Fruit fly (Drosophila melanogaster) whole organism, wandering third instar larva: ENCODE results near the gene Gr22d.

Source experiments
- Abd-B ChIP-seq: fragments of >200 bp; optimal IDR thresholded peaks from 2 replicates; lab custom pipeline; 2017; ENCODE audit warnings: missing biosample characterization, missing genetic modification characterization
- CG9705 ChIP-seq: fragments of 200-800 bp; sonication (Bioruptor generic); optimal IDR thresholded peaks from 2 replicates; lab custom pipeline; 2018; ENCODE audit warnings: missing biosample characterization, mild to moderate bottlenecking, missing genetic modification characterization
- CrebA ChIP-seq: fragments of 200-800 bp; sonication (Bioruptor generic); optimal IDR thresholded peaks from 2 replicates; lab custom pipeline; 2016; ENCODE audit warnings: missing biosample characterization, mild to moderate bottlenecking, missing genetic modification characterization, borderline replicate concordance
- Dfd ChIP-seq: fragments of >200 bp; optimal IDR thresholded peaks from 2 replicates; lab custom pipeline; 2017; ENCODE audit warnings: missing biosample characterization, missing genetic modification characterization
- Dif ChIP-seq: fragments of 200-275, 200-300 bp; sonication (Bioruptor generic); optimal IDR thresholded peaks from 2 replicates; lab custom pipeline; 2018; ENCODE audit warnings: missing biosample characterization, missing genetic modification characterization; ENCODE audit not compliant: partially characterized antibody
- HLH106 ChIP-seq: fragments of 200-800 bp; optimal IDR thresholded peaks from 3 replicates; lab custom pipeline; 2019; ENCODE audit warnings: missing biosample characterization, mild to moderate bottlenecking, missing genetic modification characterization, moderate library complexity
- Hnf4 ChIP-seq: fragments of 200-800 bp; sonication (Bioruptor generic); optimal IDR thresholded peaks from 2 replicates; lab custom pipeline; 2016; ENCODE audit warnings: missing biosample characterization, mild to moderate bottlenecking, missing genetic modification characterization
- Hr78 ChIP-seq: fragments of >200 bp; optimal IDR thresholded peaks from 2 replicates; lab custom pipeline; 2017; ENCODE audit warnings: missing biosample characterization, missing genetic modification characterization
- Hr83 ChIP-seq: fragments of 200-300 bp; sonication (Bioruptor generic); optimal IDR thresholded peaks from 2 replicates; lab custom pipeline; 2016; ENCODE audit warnings: missing biosample characterization, mild to moderate bottlenecking, missing genetic modification characterization, moderate library complexity; ENCODE audit not compliant: poor library complexity, severe bottlenecking
- Jra ChIP-seq: sonication (Bioruptor generic); optimal IDR thresholded peaks from 2 replicates; lab custom pipeline; 2016; ENCODE audit warnings: missing biosample characterization, missing genetic modification characterization
- Mio ChIP-seq: sonication (Bioruptor generic); optimal IDR thresholded peaks from 2 replicates; lab custom pipeline; 2016; ENCODE audit warnings: missing biosample characterization, missing genetic modification characterization
- Sp1 ChIP-seq: fragments of 200-800 bp; sonication (Bioruptor generic); optimal IDR thresholded peaks from 3 replicates; lab custom pipeline; 2019; ENCODE audit warnings: missing biosample characterization, mild to moderate bottlenecking, missing genetic modification characterization, moderate library complexity
- Vsx2 ChIP-seq: fragments of 200-300, 225-300 bp; sonication (Bioruptor generic); optimal IDR thresholded peaks from 2 replicates; lab custom pipeline; 2018; ENCODE audit warnings: missing biosample characterization, missing genetic modification characterization; ENCODE audit not compliant: partially characterized antibody
- brk ChIP-seq: fragments of 200-800 bp; sonication (Bioruptor generic); optimal IDR thresholded peaks from 2 replicates; lab custom pipeline; 2016; ENCODE audit warnings: missing biosample characterization, mild to moderate bottlenecking, missing genetic modification characterization
- dmrt93B ChIP-seq: fragments of 200-800 bp; sonication (Bioruptor generic); optimal IDR thresholded peaks from 2 replicates; lab custom pipeline; 2018; ENCODE audit warnings: missing biosample characterization, mild to moderate bottlenecking, missing genetic modification characterization
- fru ChIP-seq: fragments of 200-800 bp; sonication (Bioruptor generic); optimal IDR thresholded peaks from 3 replicates; lab custom pipeline; 2016; ENCODE audit warnings: missing biosample characterization, mild to moderate bottlenecking, missing genetic modification characterization
- pan ChIP-seq: fragments of >200 bp; optimal IDR thresholded peaks from 2 replicates; lab custom pipeline; 2017
- psq ChIP-seq: fragments of 200-800 bp; sonication (Bioruptor generic); optimal IDR thresholded peaks from 3 replicates; lab custom pipeline; 2017; ENCODE audit warnings: missing biosample characterization, mild to moderate bottlenecking, missing genetic modification characterization, moderate library complexity
- rgr ChIP-seq: fragments of 200-800 bp; sonication (Bioruptor generic); optimal IDR thresholded peaks from 3 replicates; lab custom pipeline; 2016; ENCODE audit warnings: missing biosample characterization, mild to moderate bottlenecking, missing genetic modification characterization
- tai ChIP-seq: sonication (Bioruptor generic); optimal IDR thresholded peaks from 2 replicates; lab custom pipeline; 2016; ENCODE audit warnings: missing biosample characterization, missing genetic modification characterization
- woc ChIP-seq: sonication (Bioruptor generic); optimal IDR thresholded peaks from 2 replicates; lab custom pipeline; 2016; ENCODE audit warnings: missing biosample characterization, mild to moderate bottlenecking, missing genetic modification characterization

Gene Gr22d

dm6 chr2L:1748410-1748809 is 41.8 kb downstream of the Gr22d start:
- peak; percentile 61 for TF ChIP-seq Vsx2 (GFP tag; lab: Kevin White, UChicago)
- TF ChIP-seq Jra (GFP tag; lab: Kevin White, UChicago): no peak

DNA sequence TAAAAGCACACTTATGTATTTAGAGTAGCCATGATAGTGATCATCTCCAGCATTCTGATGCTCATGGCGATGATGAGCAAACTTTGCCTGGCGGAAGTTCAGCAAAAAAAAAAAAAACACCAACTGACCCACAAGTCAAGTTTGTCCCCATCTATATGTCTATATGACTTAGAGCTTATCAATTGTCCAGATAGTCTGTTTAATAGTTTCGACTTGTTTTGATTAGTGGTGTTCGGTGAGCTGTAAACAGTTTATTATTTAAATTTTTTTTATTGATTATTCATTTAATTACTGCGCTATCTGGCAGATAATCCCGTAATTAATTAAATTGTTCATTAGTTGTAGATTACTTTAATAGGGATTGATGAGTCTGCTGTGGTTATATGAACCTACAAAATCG is 46.4 kb downstream of the Gr22d start:
- no peak for TF ChIP-seq woc (GFP tag; lab: Kevin White, UChicago)
- no peak for TF ChIP-seq tai (GFP tag; lab: Kevin White, UChicago)
- TF ChIP-seq CrebA (GFP tag; lab: Kevin White, UChicago): no peak
- TF ChIP-seq Mio (GFP tag; lab: Kevin White, UChicago): no peak
- TF ChIP-seq HLH106 (tag; lab: Kevin White, UChicago): no peak
- no peak for TF ChIP-seq dmrt93B
- no peak for TF ChIP-seq rgr
- no peak for TF ChIP-seq Sp1 (GFP tag; lab: Kevin White, UChicago)
- TF ChIP-seq Hr78 (GFP tag; lab: Kevin White, UChicago): no peak
- TF ChIP-seq brk (GFP tag; lab: Kevin White, UChicago): no peak
- no peak for TF ChIP-seq Hr83

DNA sequence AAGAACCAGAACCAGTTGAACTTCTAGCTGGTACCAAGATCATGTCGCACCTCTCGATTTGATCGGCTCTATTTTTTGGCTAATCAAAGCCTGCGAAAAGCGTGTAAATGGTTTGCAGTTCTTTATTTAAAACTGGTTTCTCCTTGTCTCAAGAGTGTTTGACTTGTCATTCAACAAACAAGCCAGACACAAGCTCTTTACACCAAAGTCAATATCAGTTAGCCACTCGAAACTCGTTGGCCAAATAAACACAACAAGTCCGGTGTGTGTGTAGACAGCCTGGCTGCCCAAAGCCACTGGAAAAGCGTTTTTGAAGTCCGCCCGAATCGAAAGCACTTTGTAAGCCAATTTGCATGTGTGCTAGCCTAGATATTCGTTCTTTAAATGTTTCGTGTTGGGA is 50.1 kb downstream of the Gr22d start:
- TF ChIP-seq fru (GFP tag; lab: Kevin White, UChicago) (no peak), Dfd (no peak), Hnf4 (GFP tag; lab: Kevin White, UChicago) (no peak), Dif (GFP tag; lab: Kevin White, UChicago) (no peak), Abd-B (GFP tag; lab: Kevin White, UChicago) (no peak), pan (lab: Kevin White, UChicago) (no peak), CG9705 (GFP tag; lab: Kevin White, UChicago) (no peak), Mio (GFP tag; lab: Kevin White, UChicago) (no peak), CrebA (GFP tag; lab: Kevin White, UChicago) (no peak), Hr78 (GFP tag; lab: Kevin White, UChicago) (no peak), psq (GFP tag; lab: Kevin White, UChicago) (no peak)
- TF ChIP-seq, all 38 proteins: peak for 0
